Fruit fly (Drosophila melanogaster) Kc167 (cell line): Measurements from ENCODE around the gene SMC1.

ENCODE experiments used
- Myc ChIP-seq: fragments of >200 bp; optimal IDR thresholded peaks from 2 replicates; lab custom pipeline; 2017; ENCODE audit warnings: missing external identifiers
- Sin3A ChIP-seq: fragments of >200 bp; optimal IDR thresholded peaks from 2 replicates; lab custom pipeline; 2018; ENCODE audit warnings: missing external identifiers
- h ChIP-seq: fragments of >200 bp; optimal IDR thresholded peaks from 3 replicates; lab custom pipeline; 2018; ENCODE audit warnings: missing external identifiers
- insv ChIP-seq: fragments of >200 bp; optimal IDR thresholded peaks from 3 replicates; lab custom pipeline; 2018; ENCODE audit warnings: missing external identifiers
- psq ChIP-seq: fragments of >200 bp; optimal IDR thresholded peaks from 2 replicates; lab custom pipeline; 2017; ENCODE audit warnings: missing external identifiers

dm6 chr3R:24012038-24012693 is 45.9 kb upstream of the SMC1 start:
- TF ChIP-seq Sin3A (lab: Kevin White, UChicago) (no peak), Myc (lab: Kevin White, UChicago) (no peak), psq (lab: Kevin White, UChicago) (no peak), insv (lab: Kevin White, UChicago) (no peak), h (lab: Kevin White, UChicago) (no peak)
